Worm (Caenorhabditis elegans): ENCODE measurements around the gene mstr-2.

DNA sequence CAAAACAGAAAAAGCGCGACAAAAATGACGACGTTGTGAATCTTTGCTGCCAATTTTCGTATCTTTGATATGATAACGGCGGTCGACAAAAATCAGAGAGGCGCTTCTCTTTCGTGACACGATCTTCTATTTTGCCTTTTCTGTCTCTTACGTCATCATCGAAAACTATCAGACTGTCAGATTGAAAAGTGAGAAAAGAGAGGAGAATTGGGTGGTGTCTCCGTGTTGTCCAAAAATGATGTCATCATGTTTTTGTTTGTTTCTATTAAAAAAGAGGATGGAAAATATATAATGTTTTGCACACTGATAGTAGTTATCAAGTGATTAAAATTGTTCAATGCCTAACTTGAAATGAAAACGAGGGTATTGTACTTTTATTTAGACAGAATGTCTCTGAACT lies 27.2 kb downstream of the mstr-2 start:
- TF ChIP-seq flt-1 (GFP tag; IDR thresholded peaks at IDR 0.05) (no peak), ztf-23 (GFP tag; IDR thresholded peaks at IDR 0.05) (no peak), ztf-29 (GFP tag; IDR thresholded peaks at IDR 0.05) (no peak), cog-1 (tag; optimal IDR thresholded peaks at IDR 0.05) (no peak), tab-1 (GFP tag; IDR thresholded peaks at IDR 0.05) (no peak), T22C8.4 (GFP tag; IDR thresholded peaks at IDR 0.05) (no peak)

Measured in whole organism, midembryonic.